Worm (Caenorhabditis elegans) whole organism, early embryonic: ENCODE measurements around the gene spp-5.

ENCODE experiments used
- B0310.2 ChIP-seq: sonication (generic microtip); optimal IDR thresholded peaks from 2 replicates; lab custom pipeline; 2016; ENCODE audit warnings: mild to moderate bottlenecking, missing genetic modification characterization, missing compliant biosample characterization
- F13C5.2 ChIP-seq: sonication (generic microtip); optimal IDR thresholded peaks from 2 replicates; lab custom pipeline; 2017; ENCODE audit warnings: mild to moderate bottlenecking, missing genetic modification characterization, inconsistent platforms, missing compliant biosample characterization
- aly-1 ChIP-seq: sonication (generic microtip); optimal IDR thresholded peaks from 2 replicates; lab custom pipeline; 2016; ENCODE audit warnings: missing genetic modification characterization, missing compliant biosample characterization
- ama-1 ChIP-seq: fragments of 150-350 bp; optimal IDR thresholded peaks from 2 replicates; lab custom pipeline; 2014
- ceh-13 ChIP-seq: fragments of 200-800 bp; sonication (Bioruptor generic); optimal IDR thresholded peaks from 2 replicates; lab custom pipeline; 2018; ENCODE audit warnings: mild to moderate bottlenecking, missing genetic modification characterization, missing compliant biosample characterization
- ceh-36 ChIP-seq: sonication (generic microtip); optimal IDR thresholded peaks from 2 replicates; lab custom pipeline; 2016; ENCODE audit warnings: missing genetic modification characterization, inconsistent platforms, missing compliant biosample characterization
- ets-7 ChIP-seq: sonication (generic microtip); optimal IDR thresholded peaks from 2 replicates; lab custom pipeline; 2016; ENCODE audit warnings: missing genotype, missing genetic modification characterization, missing compliant biosample characterization
- flt-1 ChIP-seq: fragments of 200-800 bp; sonication (Bioruptor generic); IDR thresholded peaks from 2 replicates; pipeline ENCODE4 v1.3.6; 2022; ENCODE audit warnings: missing genetic modification characterization, missing compliant biosample characterization
- hmbx-1 ChIP-seq: sonication (generic microtip); optimal IDR thresholded peaks from 2 replicates; lab custom pipeline; 2016; ENCODE audit warnings: mild to moderate bottlenecking, missing genetic modification characterization, missing compliant biosample characterization
- hmg-4 ChIP-seq: fragments of 200-800 bp; sonication (Bioruptor generic); optimal IDR thresholded peaks from 2 replicates; lab custom pipeline; 2018; ENCODE audit warnings: mild to moderate bottlenecking, missing genetic modification characterization, missing compliant biosample characterization
- hnd-1 ChIP-seq: sonication (generic microtip); optimal IDR thresholded peaks from 2 replicates; lab custom pipeline; 2016; ENCODE audit warnings: missing genetic modification characterization, missing compliant biosample characterization
- pes-1 ChIP-seq: fragments of 200-800 bp; sonication (Bioruptor generic); IDR thresholded peaks from 2 replicates; pipeline ENCODE4 v1.3.6; 2022; ENCODE audit warnings: missing genetic modification reagents, missing genetic modification characterization, missing compliant biosample characterization
- scrt-1 ChIP-seq: fragments of 200-800 bp; sonication (Bioruptor generic); IDR thresholded peaks from 2 replicates; pipeline ENCODE4 v1.3.6; 2022; ENCODE audit warnings: missing genetic modification characterization, missing compliant biosample characterization
- sea-1 ChIP-seq: fragments of 200-800 bp; sonication (Bioruptor generic); conservative IDR thresholded peaks from 2 replicates; pipeline ENCODE4 v1.3.6; 2022; ENCODE audit warnings: missing genetic modification characterization, missing compliant biosample characterization
- tbx-11 ChIP-seq: fragments of 200-800 bp; sonication (Bioruptor generic); IDR thresholded peaks from 2 replicates; pipeline ENCODE4 v1.3.6; 2022; ENCODE audit warnings: missing genetic modification characterization, missing compliant biosample characterization
- tbx-37 ChIP-seq: fragments of 200-800 bp; sonication (Bioruptor generic); conservative IDR thresholded peaks from 2 replicates; pipeline ENCODE4 v1.3.6; 2022; ENCODE audit warnings: missing genetic modification reagents, missing genetic modification characterization, missing compliant biosample characterization
- tra-4 ChIP-seq: sonication (generic microtip); optimal IDR thresholded peaks from 2 replicates; lab custom pipeline; 2017; ENCODE audit warnings: missing genetic modification characterization, missing compliant biosample characterization

Gene spp-5

ce11 chrX:7291810-7292209 is 28.3 kb downstream of the spp-5 start, which contains the start of gene lron-7:
Gene lron-7, plus strand, starts transcription at chrX:7292132.
- TF ChIP-seq flt-1 (GFP tag; lab: Robert Waterston, UW) (no peak), hmg-4 (GFP tag; lab: Kevin White, UChicago) (no peak), tbx-11 (GFP tag; lab: Robert Waterston, UW) (no peak), ceh-36 (tag; lab: Kevin White, UChicago) (no peak), pes-1 (no peak)

- TF ChIP-seq tbx-37 (no peak), ceh-13 (GFP tag; lab: Kevin White, UChicago) (no peak), scrt-1 (GFP tag; lab: Robert Waterston, UW) (no peak), ceh-36 (tag; lab: Kevin White, UChicago) (no peak), hmbx-1 (tag; lab: Kevin White, UChicago) (no peak), hmg-4 (GFP tag; lab: Kevin White, UChicago) (no peak), F13C5.2 (tag; lab: Kevin White, UChicago) (no peak), ets-7 (tag; lab: Kevin White, UChicago) (no peak), flt-1 (GFP tag; lab: Robert Waterston, UW) (no peak), ama-1 (lab: Kevin White, UChicago) (no peak)
Observed at ce11 chrX:7290859-7291628, 29.1 kb downstream of the spp-5 start.

- TF ChIP-seq B0310.2 (tag; lab: Kevin White, UChicago) (no peak), F13C5.2 (tag; lab: Kevin White, UChicago) (no peak), tbx-37 (no peak), scrt-1 (GFP tag; lab: Robert Waterston, UW) (no peak), sea-1 (GFP tag; lab: Robert Waterston, UW) (no peak), ets-7 (tag; lab: Kevin White, UChicago) (no peak), ceh-36 (tag; lab: Kevin White, UChicago) (no peak), flt-1 (GFP tag; lab: Robert Waterston, UW) (no peak), ceh-13 (GFP tag; lab: Kevin White, UChicago) (no peak), aly-1 (no peak), hmbx-1 (tag; lab: Kevin White, UChicago) (no peak), tbx-11 (GFP tag; lab: Robert Waterston, UW) (no peak)
Observed at ce11 chrX:7289565-7289964, 30.6 kb downstream of the spp-5 start.

ce11 chrX:7284724-7285184 is 35.4 kb downstream of the spp-5 start:
- no peak for TF ChIP-seq B0310.2 (tag; lab: Kevin White, UChicago)
- no peak for TF ChIP-seq tbx-11 (GFP tag; lab: Robert Waterston, UW)
- TF ChIP-seq sea-1 (GFP tag; lab: Robert Waterston, UW): no peak
- TF ChIP-seq pes-1: no peak
- TF ChIP-seq ceh-36 (tag; lab: Kevin White, UChicago): no peak
- no peak for TF ChIP-seq hmbx-1 (tag; lab: Kevin White, UChicago)
- TF ChIP-seq hmg-4 (GFP tag; lab: Kevin White, UChicago): no peak
- no peak for TF ChIP-seq ceh-13 (GFP tag; lab: Kevin White, UChicago)
- TF ChIP-seq flt-1 (GFP tag; lab: Robert Waterston, UW): no peak
- TF ChIP-seq tra-4 (tag; lab: Kevin White, UChicago): no peak
- no peak for TF ChIP-seq ama-1 (lab: Kevin White, UChicago)
- TF ChIP-seq tbx-37: no peak
- no peak for TF ChIP-seq F13C5.2 (tag; lab: Kevin White, UChicago)
- TF ChIP-seq hnd-1 (tag; lab: Kevin White, UChicago): no peak
- no peak for TF ChIP-seq aly-1
- TF ChIP-seq scrt-1 (GFP tag; lab: Robert Waterston, UW): no peak
- no peak for TF ChIP-seq ets-7 (tag; lab: Kevin White, UChicago)

ce11 chrX:7283136-7283535 is 37.0 kb downstream of the spp-5 start:
- TF ChIP-seq tbx-11 (GFP tag; lab: Robert Waterston, UW) (no peak), aly-1 (no peak), tbx-37 (no peak), pes-1 (no peak), B0310.2 (tag; lab: Kevin White, UChicago) (no peak), ets-7 (tag; lab: Kevin White, UChicago) (no peak)

- TF ChIP-seq B0310.2 (tag; lab: Kevin White, UChicago) (no peak), hmg-4 (GFP tag; lab: Kevin White, UChicago) (peak; percentile 17), aly-1 (no peak), ceh-13 (GFP tag; lab: Kevin White, UChicago) (no peak), flt-1 (GFP tag; lab: Robert Waterston, UW) (no peak), sea-1 (GFP tag; lab: Robert Waterston, UW) (no peak)
Observed at ce11 chrX:7281347-7281746, 38.8 kb downstream of the spp-5 start.

ce11 chrX:7279671-7280389 is 40.3 kb downstream of the spp-5 start, which contains the start of gene unc-10:
Gene unc-10, minus strand, starts transcription at chrX:7280322.
- TF ChIP-seq hmbx-1 (tag; lab: Kevin White, UChicago): no peak
- no peak for TF ChIP-seq pes-1
- TF ChIP-seq sea-1 (GFP tag; lab: Robert Waterston, UW): no peak
- no peak for TF ChIP-seq tra-4 (tag; lab: Kevin White, UChicago)
- TF ChIP-seq ceh-36 (tag; lab: Kevin White, UChicago): no peak
- TF ChIP-seq tbx-11 (GFP tag; lab: Robert Waterston, UW): no peak
